Fruit fly (Drosophila melanogaster): Measurements from ENCODE around the gene S-Lap2.

S-Lap2 gene

DNA sequence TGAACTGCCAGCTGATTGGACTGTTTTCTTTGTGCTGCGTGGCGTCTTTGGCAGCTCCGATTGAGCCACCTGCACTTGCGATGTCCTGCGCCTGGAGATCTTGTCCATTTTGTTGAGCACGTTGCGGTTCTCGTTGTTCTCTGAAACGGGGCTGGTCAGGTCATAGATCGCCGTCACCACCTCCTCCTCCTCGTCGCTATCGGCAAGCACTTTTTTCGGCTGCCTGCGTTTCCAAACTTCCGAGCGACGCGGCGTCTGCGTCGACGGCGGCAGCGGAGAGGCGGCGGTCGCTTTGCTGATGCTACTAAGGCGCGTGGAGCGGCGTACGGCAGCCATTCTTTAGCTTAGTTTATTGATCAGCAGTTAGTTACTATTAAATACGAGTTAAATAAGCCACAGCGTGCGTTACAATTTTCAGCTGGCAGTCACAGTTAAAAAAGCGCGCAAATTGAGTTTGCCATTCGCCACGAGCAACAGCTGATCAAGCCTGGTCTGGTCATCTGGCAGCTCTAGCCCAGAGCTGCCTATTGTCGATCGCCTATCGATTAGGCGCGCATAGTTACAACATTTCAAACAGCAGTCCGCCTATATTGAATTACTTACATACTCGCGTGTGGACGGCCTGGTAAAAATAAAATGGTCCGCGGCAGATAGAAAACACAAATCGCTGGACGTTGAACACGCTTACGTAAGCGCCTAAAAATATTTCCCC, 14.1 kb downstream of the S-Lap2 start, which contains the start of gene Cdc6 (continued):
- TF ChIP-seq H2.0 (GFP tag; IDR thresholded peaks at IDR 0.05) (no peak), HLH4C (GFP tag; IDR thresholded peaks at IDR 0.05; ENCODE audit: partially characterized antibody) (0 out of 3 replicates have a peak, but pooled peaks have one; percentile 43), E2f1 (GFP tag; IDR thresholded peaks at IDR 0.05) (peak; percentile 70; the same call in 1 of the 2 replicates), Ravus (GFP tag; IDR thresholded peaks at IDR 0.05) (no peak), CG6791 (GFP tag; IDR thresholded peaks at IDR 0.05; ENCODE audit: partially characterized antibody) (peak; percentile 66; the same call in 1 of the 3 replicates), unc-4 (GFP tag; IDR thresholded peaks at IDR 0.05; ENCODE audit: partially characterized antibody) (peak; percentile 20; the same call in 1 of the 2 replicates), nerfin-2 (GFP tag; IDR thresholded peaks at IDR 0.05; ENCODE audit: partially characterized antibody) (no peak), CG9797 (GFP tag; optimal IDR thresholded peaks at IDR 0.05) (peak; percentile 29), Bgb (GFP tag; IDR thresholded peaks at IDR 0.05; ENCODE audit: partially characterized antibody) (peak; percentile 46; the same call in 1 of the 2 replicates), CG14710 (tag; optimal IDR thresholded peaks at IDR 0.05) (peak; percentile 13), Hr39 (optimal IDR thresholded peaks at IDR 0.05) (no peak), CG9932 (GFP tag; IDR thresholded peaks at IDR 0.05) (peak; percentile 13; the same call in 1 of the 2 replicates), CG3995 (GFP tag; optimal IDR thresholded peaks at IDR 0.05) (peak; percentile 62), CG8089 (GFP tag; optimal IDR thresholded peaks at IDR 0.05) (no peak), zen (tag; optimal IDR thresholded peaks at IDR 0.05) (peak; percentile 27), E2f2 (GFP tag; IDR thresholded peaks at IDR 0.05) (peak; percentile 99), pzg (GFP tag; optimal IDR thresholded peaks at IDR 0.05) (peak; percentile 83), Hr78 (GFP tag; optimal IDR thresholded peaks at IDR 0.05) (peak in 1 of 2 experiments; percentile 4), knrl (GFP tag; IDR thresholded peaks at IDR 0.05; ENCODE audit: partially characterized antibody) (0 out of 3 replicates have a peak, but pooled peaks have one; percentile 21), HmgZ (tag; optimal IDR thresholded peaks at IDR 0.05) (peak; percentile 1), Dll (GFP tag; IDR thresholded peaks at IDR 0.05; ENCODE audit: partially characterized antibody) (peak; percentile 59; the same call in 3 of the 4 replicates), gsb-n (tag; optimal IDR thresholded peaks at IDR 0.05) (peak; percentile 58), CG2116 (GFP tag; optimal IDR thresholded peaks at IDR 0.05) (peak; percentile 99), CG2678 (tag; optimal IDR thresholded peaks at IDR 0.05) (no peak), CG15514 (GFP tag; optimal IDR thresholded peaks at IDR 0.05) (peak; percentile 25), tx (GFP tag; optimal IDR thresholded peaks at IDR 0.05) (peak; percentile 49), CG14965 (GFP tag; optimal IDR thresholded peaks at IDR 0.05; ENCODE audit: borderline replicate concordance) (no peak), Ets97D (GFP tag; optimal IDR thresholded peaks at IDR 0.05) (peak; percentile 20), YL-1 (GFP tag; optimal IDR thresholded peaks at IDR 0.05) (peak; percentile 25), CG15073 (GFP tag; optimal IDR thresholded peaks at IDR 0.05) (no peak), Dref (GFP tag; IDR thresholded peaks at IDR 0.05) (peak; percentile 89), CG6689 (GFP tag; IDR thresholded peaks at IDR 0.05) (no peak), CG12104 (GFP tag; optimal IDR thresholded peaks at IDR 0.05) (no peak), Stat92E (GFP tag; optimal IDR thresholded peaks at IDR 0.05) (peak in 1 of 3 experiments; percentile 46), crp (GFP tag; optimal IDR thresholded peaks at IDR 0.05) (peak; percentile 82 to 96), eve (GFP tag; optimal IDR thresholded peaks at IDR 0.05) (no peak), CG17829 (tag; optimal IDR thresholded peaks at IDR 0.05) (peak; percentile 12), CG1603 (tag; optimal IDR thresholded peaks at IDR 0.05) (peak; percentile 71), Dp (GFP tag; optimal IDR thresholded peaks at IDR 0.05) (peak; percentile 99), Sin3A (optimal IDR thresholded peaks at IDR 0.05) (peak; percentile 69), CG16813 (GFP tag; IDR thresholded peaks at IDR 0.05; ENCODE audit: partially characterized antibody) (peak; percentile 22; the same call in 1 of the 3 replicates), MESR4 (GFP tag; optimal IDR thresholded peaks at IDR 0.05) (peak; percentile 49), trem (tag; optimal IDR thresholded peaks at IDR 0.05) (peak; percentile 44), phol (tag; optimal IDR thresholded peaks at IDR 0.05) (peak; percentile 13), gfzf (GFP tag; optimal IDR thresholded peaks at IDR 0.05) (peak; percentile 11), CG15601 (tag; optimal IDR thresholded peaks at IDR 0.05) (peak; percentile 12), CG13287 (GFP tag; IDR thresholded peaks at IDR 0.05; ENCODE audit: partially characterized antibody) (peak; percentile 53)
